Worm (Caenorhabditis elegans): ENCODE measurements around the gene R13A1.5.

DNA sequence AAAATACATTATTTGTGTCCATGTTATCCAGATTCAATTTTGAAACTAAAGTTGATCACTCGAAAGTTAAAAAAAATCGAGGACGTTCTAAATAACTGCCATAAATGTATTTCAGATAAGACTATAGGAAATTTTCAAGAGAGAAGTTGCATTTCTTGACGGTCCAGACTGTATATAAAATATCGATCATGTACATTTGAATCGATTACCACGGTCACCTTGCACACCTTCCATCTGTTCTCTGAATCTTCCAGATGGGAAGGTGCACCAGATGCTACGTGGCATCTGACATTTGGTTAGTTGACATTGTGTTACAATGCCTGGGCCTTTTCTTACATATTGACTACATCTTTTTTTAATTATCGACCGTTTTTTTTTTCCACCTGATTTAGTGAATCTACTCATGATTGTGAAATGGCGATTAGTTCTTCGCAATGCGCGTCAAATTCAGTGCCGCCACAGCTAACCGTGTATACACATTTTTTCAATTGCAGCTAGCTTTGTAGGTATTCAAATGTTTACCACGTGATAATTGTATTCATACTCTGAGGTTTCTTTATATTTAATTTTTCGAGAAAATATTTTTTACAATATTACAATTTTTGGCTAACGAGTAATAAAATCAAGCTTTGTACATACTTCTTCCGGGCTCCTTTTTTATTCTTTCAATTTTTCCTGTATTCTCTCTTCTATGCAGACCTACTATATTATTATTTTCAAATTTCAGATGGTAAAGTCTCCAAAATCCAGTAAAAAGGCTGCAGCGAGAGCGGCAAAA, 23.5 kb downstream of the R13A1.5 start, which contains the start of gene skr-16:
- TF ChIP-seq ztf-23 (GFP tag; IDR thresholded peaks at IDR 0.05): no peak
- TF ChIP-seq ztf-29 (GFP tag; IDR thresholded peaks at IDR 0.05): no peak
- no peak for TF ChIP-seq med-1 (GFP tag; optimal IDR thresholded peaks at IDR 0.05; ENCODE audit: insufficient read depth)
- no peak for TF ChIP-seq flt-1 (GFP tag; IDR thresholded peaks at IDR 0.05)
- TF ChIP-seq T22C8.4 (GFP tag; IDR thresholded peaks at IDR 0.05): no peak
- TF ChIP-seq ref-1 (GFP tag; conservative IDR thresholded peaks at IDR 0.05): no peak
- TF ChIP-seq tab-1 (GFP tag; IDR thresholded peaks at IDR 0.05): no peak

All from whole organism, midembryonic.